Fruit fly (Drosophila melanogaster): ENCODE results near the gene CG7632.

The CG7632 gene

dm6 chr3L:21285639-21286338 lies 18.7 kb upstream of the CG7632 start, which contains the start of the genes CG12974 and pzg (continued):
- TF ChIP-seq Doc3 (GFP tag; IDR thresholded peaks at IDR 0.05; ENCODE audit: partially characterized antibody), result no peak
- no peak for TF ChIP-seq fru (optimal IDR thresholded peaks at IDR 0.05)
- TF ChIP-seq CG7745 (tag; optimal IDR thresholded peaks at IDR 0.05), result no peak
- TF ChIP-seq CG17829 (tag; optimal IDR thresholded peaks at IDR 0.05), result peak; percentile 84
- TF ChIP-seq CG8359 (GFP tag; optimal IDR thresholded peaks at IDR 0.05; ENCODE audit: borderline replicate concordance), result no peak
- peak; percentile 35 for TF ChIP-seq CG3065 (GFP tag; optimal IDR thresholded peaks at IDR 0.05)
- TF ChIP-seq CG11695 (GFP tag; IDR thresholded peaks at IDR 0.05), result peak; percentile 34; the same call in 1 of the 3 replicates
- TF ChIP-seq H2.0 (GFP tag; IDR thresholded peaks at IDR 0.05), result peak; percentile 73; the same call in 1 of the 2 replicates
- TF ChIP-seq Dp (GFP tag; optimal IDR thresholded peaks at IDR 0.05), result peak; percentile 89
- peak; percentile 53; the same call in 1 of the 2 replicates for TF ChIP-seq toy (GFP tag; IDR thresholded peaks at IDR 0.05)
- peak; percentile 84 for TF ChIP-seq CG10366 (GFP tag; IDR thresholded peaks at IDR 0.05)
- TF ChIP-seq hkb (optimal IDR thresholded peaks at IDR 0.05), result peak; percentile 92
- TF ChIP-seq hkb (GFP tag; IDR thresholded peaks at IDR 0.05), result no peak
- TF ChIP-seq Antp (GFP tag; optimal IDR thresholded peaks at IDR 0.05), result peak; percentile 55
- peak; percentile 85 for TF ChIP-seq CG2120 (GFP tag; optimal IDR thresholded peaks at IDR 0.05)
- TF ChIP-seq CG9797 (GFP tag; optimal IDR thresholded peaks at IDR 0.05), result peak; percentile 71
- TF ChIP-seq tna (GFP tag; IDR thresholded peaks at IDR 0.05; ENCODE audit: partially characterized antibody), result no peak; the same call in 1 of the 2 replicates
- TF ChIP-seq CG8089 (GFP tag; optimal IDR thresholded peaks at IDR 0.05), result peak; percentile 80
- peak; percentile 1 for TF ChIP-seq NK7.1 (GFP tag; optimal IDR thresholded peaks at IDR 0.05)
- TF ChIP-seq CG11247 (GFP tag; IDR thresholded peaks at IDR 0.05), result peak; percentile 73
- no peak for TF ChIP-seq CG5180 (GFP tag; optimal IDR thresholded peaks at IDR 0.05)
- TF ChIP-seq jigr1 (GFP tag; IDR thresholded peaks at IDR 0.05), result peak; percentile 64; the same call in 1 of the 3 replicates
- peak; percentile 83 for TF ChIP-seq HmgD (GFP tag; optimal IDR thresholded peaks at IDR 0.05)
- TF ChIP-seq CG14710 (tag; optimal IDR thresholded peaks at IDR 0.05), result peak; percentile 93
- TF ChIP-seq sob (GFP tag; IDR thresholded peaks at IDR 0.05), result peak; percentile 93
- TF ChIP-seq salm (tag; optimal IDR thresholded peaks at IDR 0.05), result peak; percentile 15
- peak; percentile 64 for TF ChIP-seq tin (GFP tag; optimal IDR thresholded peaks at IDR 0.05)
- TF ChIP-seq CG1603 (tag; optimal IDR thresholded peaks at IDR 0.05), result peak; percentile 97
- TF ChIP-seq ase (GFP tag; IDR thresholded peaks at IDR 0.05), result peak; percentile 81
- peak; percentile 13 for TF ChIP-seq yki (optimal IDR thresholded peaks at IDR 0.05)
- peak; percentile 82 for TF ChIP-seq klu (GFP tag; IDR thresholded peaks at IDR 0.05)
- peak; percentile 93 for TF ChIP-seq lmd (GFP tag; IDR thresholded peaks at IDR 0.05)
- peak; percentile 62 for TF ChIP-seq CG17328 (GFP tag; IDR thresholded peaks at IDR 0.05)
- TF ChIP-seq dmrt99B (tag; optimal IDR thresholded peaks at IDR 0.05), result no peak
- peak; percentile 67 for TF ChIP-seq Rx (GFP tag; IDR thresholded peaks at IDR 0.05)
- peak; percentile 70 for TF ChIP-seq Hey (tag; optimal IDR thresholded peaks at IDR 0.05)
- peak; percentile 80 for TF ChIP-seq NC2β (GFP tag; optimal IDR thresholded peaks at IDR 0.05)
- no peak for TF ChIP-seq CG2129 (GFP tag; IDR thresholded peaks at IDR 0.05; ENCODE audit: partially characterized antibody)
- TF ChIP-seq CG17802 (tag; optimal IDR thresholded peaks at IDR 0.05), result peak; percentile 79
- TF ChIP-seq CG31224 (GFP tag; IDR thresholded peaks at IDR 0.05), result peak; percentile 48; the same call in 1 of the 2 replicates
- TF ChIP-seq gt (GFP tag; IDR thresholded peaks at IDR 0.05), result peak; percentile 85
- peak; percentile 49 for TF ChIP-seq vfl (GFP tag; optimal IDR thresholded peaks at IDR 0.05)
- TF ChIP-seq CG2199 (GFP tag; IDR thresholded peaks at IDR 0.05), result 0 out of 3 replicates have a peak, but pooled peaks have one; percentile 38
- peak; percentile 65 for TF ChIP-seq CG6765 (GFP tag; optimal IDR thresholded peaks at IDR 0.05)
- peak; percentile 62; the same call in 1 of the 3 replicates for TF ChIP-seq mld (GFP tag; IDR thresholded peaks at IDR 0.05; ENCODE audit: partially characterized antibody)
- TF ChIP-seq sens-2 (GFP tag; IDR thresholded peaks at IDR 0.05), result peak; percentile 30; the same call in 1 of the 2 replicates
- peak; percentile 54 for TF ChIP-seq fd3F (GFP tag; optimal IDR thresholded peaks at IDR 0.05)
- peak; percentile 66 for TF ChIP-seq CG33213 (GFP tag; optimal IDR thresholded peaks at IDR 0.05)
- TF ChIP-seq Hr78 (GFP tag; optimal IDR thresholded peaks at IDR 0.05), result peak in 1 of 2 experiments; percentile 39
- TF ChIP-seq cwo (GFP tag; optimal IDR thresholded peaks at IDR 0.05), result no peak
